Worm (Caenorhabditis elegans) whole organism, young adult: ENCODE results near the gene F45E10.2.
A peak's percentile ranks its signal among the peaks of the same experiment; 100 is the strongest.

Source experiments
- B0336.3 ChIP-seq: fragments of 200-800 bp; sonication (Bioruptor generic); IDR thresholded peaks from 2 replicates; pipeline ENCODE4 v1.3.6; 2022; ENCODE audit warnings: missing genetic modification characterization, missing compliant biosample characterization
- D2030.7 ChIP-seq: fragments of 200-800 bp; sonication (Bioruptor generic); IDR thresholded peaks from 2 replicates; pipeline ENCODE4 v1.3.6; 2022; ENCODE audit warnings: missing genetic modification reagents, missing genetic modification characterization, missing compliant biosample characterization
- F39B2.1 ChIP-seq: fragments of 200-800 bp; sonication (Bioruptor generic); IDR thresholded peaks from 2 replicates; pipeline ENCODE4 v1.3.6; 2022; ENCODE audit warnings: missing genetic modification reagents, missing genetic modification characterization, missing compliant biosample characterization
- F49E8.2 ChIP-seq: sonication (generic microtip); optimal IDR thresholded peaks from 3 replicates; lab custom pipeline; 2017; ENCODE audit warnings: missing genetic modification characterization, mild to moderate bottlenecking, missing compliant biosample characterization, antibody characterized with exemption, moderate library complexity; ENCODE audit not compliant: insufficient read depth
- Y67H2A.10 ChIP-seq: fragments of 200-800 bp; sonication (Bioruptor generic); conservative IDR thresholded peaks from 2 replicates; pipeline ENCODE4 v1.3.6; 2022; ENCODE audit warnings: missing genetic modification reagents, missing genetic modification characterization, missing compliant biosample characterization
- akir-1 ChIP-seq: fragments of 200-800 bp; sonication (Bioruptor generic); optimal IDR thresholded peaks from 2 replicates; lab custom pipeline; 2018; ENCODE audit warnings: mild to moderate bottlenecking, missing genetic modification characterization, moderate library complexity, missing compliant biosample characterization
- atf-7 ChIP-seq: sonication (generic microtip); optimal IDR thresholded peaks from 2 replicates; lab custom pipeline; 2017; ENCODE audit warnings: mild to moderate bottlenecking, missing genetic modification characterization, missing compliant biosample characterization
- bed-2 ChIP-seq: fragments of 200-800 bp; sonication (Bioruptor generic); IDR thresholded peaks from 2 replicates; pipeline ENCODE4 v1.3.6; 2022; ENCODE audit warnings: missing genetic modification reagents, missing genetic modification characterization, missing compliant biosample characterization
- cebp-1 ChIP-seq, 2 experiments: fragments of 200-800 bp in 1 of 2; sonication (Bioruptor generic) in 1 of 2; sonication (generic microtip) in 1 of 2; IDR thresholded peaks in 1 of 2; optimal IDR thresholded peaks in 1 of 2; 2 replicates each; pipeline versions ENCODE4 v1.3.6 to Lab custom; 2017 to 2022; ENCODE audit warnings: missing compliant biosample characterization in 2 of 2, missing genetic modification characterization in 2 of 2, mild to moderate bottlenecking in 1 of 2, missing genetic modification reagents in 1 of 2, moderate library complexity in 1 of 2
- ceh-100 ChIP-seq: fragments of 200-800 bp; sonication (Bioruptor generic); IDR thresholded peaks from 2 replicates; pipeline ENCODE4 v1.3.6; 2022; ENCODE audit warnings: missing genetic modification reagents, missing genetic modification characterization, missing compliant biosample characterization
- efl-1 ChIP-seq: fragments of 150-350 bp; optimal IDR thresholded peaks from 2 replicates; lab custom pipeline; 2014; ENCODE audit warnings: missing biosample characterization, missing genetic modification reagents, missing genetic modification characterization
- egrh-3 ChIP-seq: fragments of 200-800 bp; sonication (Bioruptor generic); IDR thresholded peaks from 2 replicates; pipeline ENCODE4 v1.3.6; 2022; ENCODE audit warnings: missing genetic modification reagents, missing genetic modification characterization, missing compliant biosample characterization
- ekl-4 ChIP-seq: fragments of 200-800 bp; sonication (Bioruptor generic); IDR thresholded peaks from 2 replicates; pipeline ENCODE4 v1.3.6; 2022; ENCODE audit warnings: missing genetic modification reagents, missing genetic modification characterization, missing compliant biosample characterization
- fkh-3 ChIP-seq: sonication (generic microtip); optimal IDR thresholded peaks from 2 replicates; lab custom pipeline; 2016; ENCODE audit warnings: mild to moderate bottlenecking, missing genetic modification characterization, missing compliant biosample characterization
- hlh-26 ChIP-seq: fragments of 200-800 bp; sonication (Bioruptor generic); conservative IDR thresholded peaks from 2 replicates; pipeline ENCODE4 v1.3.6; 2022; ENCODE audit warnings: missing genetic modification reagents, missing genetic modification characterization, missing compliant biosample characterization
- hrde-1 ChIP-seq: sonication (generic microtip); optimal IDR thresholded peaks from 2 replicates; lab custom pipeline; 2016; ENCODE audit warnings: missing genetic modification characterization, mild to moderate bottlenecking, missing compliant biosample characterization, moderate library complexity, missing genotype, missing genetic modification reagents, borderline replicate concordance
- let-526 ChIP-seq: fragments of 200-800 bp; sonication (Bioruptor generic); IDR thresholded peaks from 2 replicates; pipeline ENCODE4 v1.3.6; 2022; ENCODE audit warnings: missing genetic modification reagents, missing genetic modification characterization, missing compliant biosample characterization
- lin-26 ChIP-seq: fragments of 200-800 bp; sonication (Bioruptor generic); IDR thresholded peaks from 2 replicates; pipeline ENCODE4 v1.3.6; 2022; ENCODE audit warnings: missing genetic modification reagents, missing genetic modification characterization, missing compliant biosample characterization
- lin-40 ChIP-seq: sonication (generic microtip); optimal IDR thresholded peaks from 2 replicates; lab custom pipeline; 2016; ENCODE audit warnings: missing genetic modification characterization, mild to moderate bottlenecking, missing compliant biosample characterization, missing genotype, missing genetic modification reagents
- lsl-1 ChIP-seq: fragments of 200-800 bp; sonication (Bioruptor generic); optimal IDR thresholded peaks from 2 replicates; lab custom pipeline; 2018; ENCODE audit warnings: mild to moderate bottlenecking, missing genetic modification characterization, moderate library complexity, missing compliant biosample characterization
- lsy-27 ChIP-seq: sonication (generic microtip); optimal IDR thresholded peaks from 2 replicates; lab custom pipeline; 2017; ENCODE audit warnings: missing genetic modification characterization, mild to moderate bottlenecking, missing compliant biosample characterization, antibody characterized with exemption, missing genotype, borderline replicate concordance; ENCODE audit not compliant: insufficient read depth
- madf-3 ChIP-seq: fragments of 200-800 bp; sonication (Bioruptor generic); IDR thresholded peaks from 2 replicates; pipeline ENCODE4 v1.3.6; 2022; ENCODE audit warnings: missing genetic modification reagents, missing genetic modification characterization, missing compliant biosample characterization
- madf-6 ChIP-seq: fragments of 200-800 bp; sonication (Bioruptor generic); IDR thresholded peaks from 2 replicates; pipeline ENCODE4 v1.3.6; 2022; ENCODE audit warnings: missing genetic modification reagents, missing genetic modification characterization, missing compliant biosample characterization
- madf-8 ChIP-seq: fragments of 200-800 bp; sonication (Bioruptor generic); conservative IDR thresholded peaks from 2 replicates; pipeline ENCODE4 v1.3.6; 2022; ENCODE audit warnings: missing genetic modification reagents, missing genetic modification characterization, missing compliant biosample characterization
- pha-4 ChIP-seq: fragments of 150-350 bp; sonication (generic microtip); optimal IDR thresholded peaks from 2 replicates; lab custom pipeline; 2014; ENCODE audit warnings: missing biosample characterization, missing genetic modification reagents, missing genetic modification characterization
- rcor-1 ChIP-seq: fragments of 200-800 bp; sonication (Bioruptor generic); IDR thresholded peaks from 2 replicates; pipeline ENCODE4 v1.3.6; 2022; ENCODE audit warnings: missing genetic modification reagents, missing genetic modification characterization, missing compliant biosample characterization
- repo-1 ChIP-seq: sonication (generic microtip); optimal IDR thresholded peaks from 2 replicates; lab custom pipeline; 2017; ENCODE audit warnings: mild to moderate bottlenecking, missing genetic modification characterization, missing compliant biosample characterization
- snpc-3.4 ChIP-seq: sonication (generic microtip); optimal IDR thresholded peaks from 2 replicates; lab custom pipeline; 2017; ENCODE audit warnings: missing genetic modification characterization, mild to moderate bottlenecking, missing compliant biosample characterization, antibody characterized with exemption, moderate library complexity, missing genotype, missing genetic modification reagents
- snpc-4 ChIP-seq, 5 experiments: fragments of 150-350 bp in 1 of 5; sonication (generic microtip) in 4 of 5; optimal IDR thresholded peaks; 2 replicates each; lab custom pipeline; 2014 to 2018; ENCODE audit warnings: missing genetic modification characterization in 5 of 5, missing biosample characterization in 3 of 5, antibody characterized with exemption in 2 of 5, mild to moderate bottlenecking in 2 of 5, missing compliant biosample characterization in 2 of 5, missing genotype in 2 of 5, moderate library complexity in 2 of 5, missing genetic modification reagents in 1 of 5
- somi-1 ChIP-seq: fragments of 200-800 bp; sonication (Bioruptor generic); optimal IDR thresholded peaks from 2 replicates; lab custom pipeline; 2018; ENCODE audit warnings: mild to moderate bottlenecking, missing genetic modification characterization, missing compliant biosample characterization
- tbp1 ChIP-seq: fragments of 200-800 bp; sonication (Bioruptor generic); optimal IDR thresholded peaks from 2 replicates; lab custom pipeline; 2018; ENCODE audit warnings: mild to moderate bottlenecking, missing genetic modification characterization, missing compliant biosample characterization
- tbx-9 ChIP-seq: sonication (generic microtip); optimal IDR thresholded peaks from 2 replicates; lab custom pipeline; 2016; ENCODE audit warnings: borderline replicate concordance, missing genetic modification characterization, inconsistent platforms, missing compliant biosample characterization
- unc-130 ChIP-seq: sonication (generic microtip); optimal IDR thresholded peaks from 2 replicates; lab custom pipeline; 2016; ENCODE audit warnings: missing genetic modification reagents, missing genetic modification characterization, missing compliant biosample characterization
- unc-62 ChIP-seq: fragments of 150-350 bp; optimal IDR thresholded peaks from 2 replicates; lab custom pipeline; 2014; ENCODE audit warnings: missing biosample characterization, missing genetic modification reagents, missing genetic modification characterization
- xnd-1 ChIP-seq: sonication (generic microtip); optimal IDR thresholded peaks from 2 replicates; lab custom pipeline; 2016; ENCODE audit warnings: missing genotype, missing genetic modification reagents, missing genetic modification characterization, missing compliant biosample characterization
- zfh-2 ChIP-seq: fragments of 200-800 bp; sonication (Bioruptor generic); conservative IDR thresholded peaks from 2 replicates; pipeline ENCODE4 v1.3.6; 2022; ENCODE audit warnings: missing genetic modification reagents, missing genetic modification characterization, missing compliant biosample characterization
- ztf-18 ChIP-seq: sonication (generic microtip); optimal IDR thresholded peaks from 2 replicates; lab custom pipeline; 2016; ENCODE audit warnings: missing genotype, mild to moderate bottlenecking, missing genetic modification characterization, missing compliant biosample characterization

The F45E10.2 gene

ce11 chrII:11048930-11049329 lies 6.2 kb downstream of the F45E10.2 start, which contains the start of gene F33A8.4:
Gene F33A8.4, minus strand, starts transcription at chrII:11049030.
- no peak for TF ChIP-seq ztf-18 (tag; lab: Kevin White, UChicago)
- TF ChIP-seq pha-4 (tag; lab: Kevin White, UChicago), result no peak

ce11 chrII:11045872-11046271 lies 9.3 kb downstream of the F45E10.2 start, which contains the start of gene col-83:
Gene col-83, minus strand, starts transcription at chrII:11045972.
- no peak for TF ChIP-seq efl-1 (GFP tag; lab: Kevin White, UChicago)
- no peak for TF ChIP-seq somi-1 (GFP tag; lab: Kevin White, UChicago)
- TF ChIP-seq hlh-26, result no peak
- no peak for TF ChIP-seq F49E8.2 (tag; lab: Kevin White, UChicago)
- TF ChIP-seq cebp-1 (GFP tag; IDR thresholded peaks at IDR 0.05; lab: Robert Waterston, UW), result no peak
- no peak for TF ChIP-seq cebp-1 (tag; optimal IDR thresholded peaks at IDR 0.05; lab: Kevin White, UChicago)
- no peak for TF ChIP-seq lin-40 (tag; lab: Kevin White, UChicago)
- TF ChIP-seq akir-1 (GFP tag; lab: Kevin White, UChicago), result no peak
- TF ChIP-seq lsy-27 (tag; lab: Kevin White, UChicago), result no peak
- no peak for TF ChIP-seq atf-7
- no peak for TF ChIP-seq zfh-2 (GFP tag; lab: Robert Waterston, UW)
- no peak for TF ChIP-seq ceh-100 (GFP tag; lab: Robert Waterston, UW)
- TF ChIP-seq rcor-1 (GFP tag; lab: Robert Waterston, UW), result no peak
- no peak for TF ChIP-seq let-526 (GFP tag; lab: Robert Waterston, UW)
- TF ChIP-seq madf-3, result no peak
- no peak for TF ChIP-seq unc-130 (GFP tag; lab: Kevin White, UChicago)
- TF ChIP-seq lin-26 (GFP tag; lab: Robert Waterston, UW), result no peak
- no peak for TF ChIP-seq Y67H2A.10 (GFP tag; lab: Robert Waterston, UW)

ce11 chrII:11044193-11044568 lies 10.9 kb downstream of the F45E10.2 start:
- peak; percentile 64 for TF ChIP-seq zfh-2 (GFP tag; lab: Robert Waterston, UW)
- no peak for TF ChIP-seq repo-1 (tag; lab: Kevin White, UChicago)

- TF ChIP-seq D2030.7 (GFP tag; lab: Robert Waterston, UW) (no peak), bed-2 (GFP tag; lab: Robert Waterston, UW) (no peak), xnd-1 (peak; percentile 18), madf-6 (GFP tag; lab: Robert Waterston, UW) (peak; percentile 60; the same call in 1 of the 2 replicates), unc-62 (GFP tag; lab: Kevin White, UChicago) (no peak), madf-8 (GFP tag; lab: Robert Waterston, UW) (peak; percentile 63), lsl-1 (peak; percentile 63), fkh-3 (tag; lab: Kevin White, UChicago) (no peak), F39B2.1 (GFP tag; lab: Robert Waterston, UW) (no peak)
Observed at ce11 chrII:11043546-11044192, 11.5 kb downstream of the F45E10.2 start.

- peak; percentile 52 for TF ChIP-seq lin-40 (tag; lab: Kevin White, UChicago)
- no peak for TF ChIP-seq unc-130 (GFP tag; lab: Kevin White, UChicago)
- no peak for TF ChIP-seq hlh-26
- TF ChIP-seq B0336.3 (GFP tag; lab: Robert Waterston, UW), result peak; percentile 82
- TF ChIP-seq lsy-27 (tag; lab: Kevin White, UChicago), result no peak
- TF ChIP-seq snpc-3.4 (tag; lab: Kevin White, UChicago), result no peak
- TF ChIP-seq madf-6 (GFP tag; lab: Robert Waterston, UW), result 0 out of 2 replicates have a peak, but pooled peaks have one; percentile 37
- TF ChIP-seq snpc-4 (GFP tag; optimal IDR thresholded peaks at IDR 0.05; lab: Kevin White, UChicago), result no peak
- peak; percentile 26 to 57 (median 46) for TF ChIP-seq snpc-4 (tag; optimal IDR thresholded peaks at IDR 0.05; lab: Kevin White, UChicago)
- TF ChIP-seq lsl-1, result no peak
- TF ChIP-seq tbp1 (GFP tag; lab: Kevin White, UChicago), result peak; percentile 52
- no peak for TF ChIP-seq tbx-9 (tag; lab: Kevin White, UChicago)
- peak; percentile 72 for TF ChIP-seq egrh-3 (GFP tag; lab: Robert Waterston, UW)
- TF ChIP-seq hrde-1 (tag; lab: Kevin White, UChicago), result no peak
- TF ChIP-seq ekl-4 (GFP tag; lab: Robert Waterston, UW), result 0 out of 2 replicates have a peak, but pooled peaks have one; percentile 32
Observed at ce11 chrII:11042878-11043331, 12.2 kb downstream of the F45E10.2 start.
